Fruit fly (Drosophila melanogaster) whole organism, prepupa: Measurements from ENCODE around the gene Hr38.
A peak's percentile ranks its signal among the peaks of the same experiment; 100 is the strongest.

Source experiments
- Blimp-1 ChIP-seq: fragments of 200-800 bp; sonication (Bioruptor generic); optimal IDR thresholded peaks from 3 replicates; lab custom pipeline; 2017; ENCODE audit warnings: missing biosample characterization, missing genetic modification characterization, mild to moderate bottlenecking, moderate library complexity, missing genetic modification reagents
- CG10631 ChIP-seq: fragments of 200-800 bp; sonication (Bioruptor generic); optimal IDR thresholded peaks from 2 replicates; lab custom pipeline; 2016; ENCODE audit warnings: missing biosample characterization, missing genetic modification characterization
- CG11294 ChIP-seq: fragments of 200-800 bp; sonication (Bioruptor generic); IDR thresholded peaks from 2 replicates; pipeline ENCODE4 v1.3.6; 2022; ENCODE audit warnings: missing biosample characterization, missing genetic modification characterization
- CG11902 ChIP-seq: fragments of 200-800 bp; sonication (Bioruptor generic); optimal IDR thresholded peaks from 3 replicates; lab custom pipeline; 2016; ENCODE audit warnings: missing biosample characterization, missing genetic modification characterization
- CG15336 ChIP-seq: fragments of 200-800 bp; sonication (Bioruptor generic); IDR thresholded peaks from 2 replicates; pipeline ENCODE4 v1.3.6; 2022; ENCODE audit warnings: missing biosample characterization, missing genetic modification characterization
- CG1621 ChIP-seq: fragments of 200-800 bp; sonication (Bioruptor generic); optimal IDR thresholded peaks from 3 replicates; lab custom pipeline; 2018; ENCODE audit warnings: missing biosample characterization, mild to moderate bottlenecking, missing genetic modification characterization
- CG16779 ChIP-seq: fragments of 200-800 bp; sonication (Bioruptor generic); optimal IDR thresholded peaks from 3 replicates; lab custom pipeline; 2017; ENCODE audit warnings: missing biosample characterization, mild to moderate bottlenecking, missing genetic modification characterization
- CG3032 ChIP-seq: fragments of 200-800 bp; optimal IDR thresholded peaks from 2 replicates; lab custom pipeline; 2019; ENCODE audit warnings: missing biosample characterization, mild to moderate bottlenecking, missing genetic modification characterization, moderate library complexity
- CG31627 ChIP-seq: fragments of 200-800 bp; sonication (Bioruptor generic); optimal IDR thresholded peaks from 3 replicates; lab custom pipeline; 2016; ENCODE audit warnings: missing biosample characterization, missing genetic modification characterization
- CG32006 ChIP-seq: fragments of 200-800 bp; sonication (Bioruptor generic); optimal IDR thresholded peaks from 3 replicates; lab custom pipeline; 2017; ENCODE audit warnings: missing biosample characterization, mild to moderate bottlenecking, missing genetic modification characterization
- CG34406 ChIP-seq: fragments of 200-800 bp; sonication (Bioruptor generic); optimal IDR thresholded peaks from 3 replicates; lab custom pipeline; 2016; ENCODE audit warnings: missing biosample characterization, missing genetic modification characterization
- CG3919 ChIP-seq: fragments of 200-800 bp; sonication (Bioruptor generic); optimal IDR thresholded peaks from 3 replicates; lab custom pipeline; 2016; ENCODE audit warnings: missing biosample characterization, missing genetic modification characterization
- CG4318 ChIP-seq: fragments of 200-800 bp; sonication (Bioruptor generic); optimal IDR thresholded peaks from 3 replicates; lab custom pipeline; 2017; ENCODE audit warnings: missing biosample characterization, mild to moderate bottlenecking, missing genetic modification characterization
- CG6163 ChIP-seq: fragments of 200-800 bp; sonication (Bioruptor generic); IDR thresholded peaks from 3 replicates; pipeline ENCODE4 v1.3.6; 2022; ENCODE audit warnings: missing biosample characterization, missing genetic modification characterization
- CG6276 ChIP-seq: fragments of 200-800 bp; sonication (Bioruptor generic); optimal IDR thresholded peaks from 2 replicates; lab custom pipeline; 2017; ENCODE audit warnings: missing biosample characterization, mild to moderate bottlenecking, missing genetic modification characterization
- CG6792 ChIP-seq: fragments of 200-800 bp; sonication (Bioruptor generic); optimal IDR thresholded peaks from 3 replicates; lab custom pipeline; 2016; ENCODE audit warnings: missing biosample characterization, missing genetic modification characterization
- CG6808 ChIP-seq: fragments of 200-800 bp; sonication (Bioruptor generic); optimal IDR thresholded peaks from 3 replicates; lab custom pipeline; 2017; ENCODE audit warnings: missing biosample characterization, missing genetic modification characterization, mild to moderate bottlenecking, moderate library complexity, missing genetic modification reagents
- CG7368 ChIP-seq: fragments of 200-800 bp; sonication (Bioruptor generic); optimal IDR thresholded peaks from 3 replicates; lab custom pipeline; 2016; ENCODE audit warnings: missing biosample characterization, missing genetic modification characterization
- CG8119 ChIP-seq: fragments of 200-800 bp; sonication (Bioruptor generic); IDR thresholded peaks from 3 replicates; pipeline ENCODE4 v1.3.6; 2022; ENCODE audit warnings: missing biosample characterization, missing genetic modification characterization
- CG8319 ChIP-seq: fragments of 200-800 bp; sonication (Bioruptor generic); optimal IDR thresholded peaks from 3 replicates; lab custom pipeline; 2016; ENCODE audit warnings: missing biosample characterization, missing genetic modification characterization
- CG9139 ChIP-seq: fragments of 200-800 bp; sonication (Bioruptor generic); optimal IDR thresholded peaks from 3 replicates; lab custom pipeline; 2017; ENCODE audit warnings: missing biosample characterization, mild to moderate bottlenecking, missing genetic modification characterization
- Eip75B ChIP-seq: fragments of 200-800 bp; sonication (Bioruptor generic); optimal IDR thresholded peaks from 3 replicates; lab custom pipeline; 2016; ENCODE audit warnings: missing biosample characterization, missing genetic modification characterization
- Eip78C ChIP-seq: fragments of 200-800 bp; sonication (Bioruptor generic); peaks from one replicate; lab custom pipeline; 2016; ENCODE audit warnings: missing biosample characterization, missing genetic modification characterization
- Ets21C ChIP-seq: fragments of 200-800 bp; sonication (Bioruptor generic); optimal IDR thresholded peaks from 3 replicates; lab custom pipeline; 2016; ENCODE audit warnings: missing biosample characterization, missing genetic modification characterization
- Gug ChIP-seq: fragments of 200-800 bp; sonication (Bioruptor generic); IDR thresholded peaks from 2 replicates; pipeline ENCODE4 v1.3.6; 2022; ENCODE audit warnings: missing biosample characterization, missing genetic modification characterization
- Hr4 ChIP-seq: fragments of 200-800 bp; sonication (Bioruptor generic); optimal IDR thresholded peaks from 3 replicates; lab custom pipeline; 2016; ENCODE audit warnings: missing biosample characterization, missing genetic modification characterization
- Lpt ChIP-seq: fragments of 200-800 bp; sonication (Bioruptor generic); optimal IDR thresholded peaks from 3 replicates; lab custom pipeline; 2016; ENCODE audit warnings: missing biosample characterization, missing genetic modification characterization
- Met ChIP-seq: fragments of 200-800 bp; sonication (Bioruptor generic); optimal IDR thresholded peaks from 3 replicates; lab custom pipeline; 2016; ENCODE audit warnings: missing biosample characterization, missing genetic modification characterization
- OdsH ChIP-seq: fragments of 200-800 bp; sonication (Bioruptor generic); optimal IDR thresholded peaks from 3 replicates; lab custom pipeline; 2016; ENCODE audit warnings: missing biosample characterization, missing genetic modification characterization
- Sox14 ChIP-seq: fragments of 200-800 bp; sonication (Bioruptor generic); optimal IDR thresholded peaks from 3 replicates; lab custom pipeline; 2016; ENCODE audit warnings: missing biosample characterization, missing genetic modification characterization
- Sox15 ChIP-seq: fragments of 200-800 bp; sonication (Bioruptor generic); optimal IDR thresholded peaks from 3 replicates; lab custom pipeline; 2016; ENCODE audit warnings: missing biosample characterization, missing genetic modification characterization
- achi ChIP-seq: fragments of 200-800 bp; sonication (Bioruptor generic); optimal IDR thresholded peaks from 3 replicates; lab custom pipeline; 2016; ENCODE audit warnings: missing biosample characterization, missing genetic modification characterization
- acj6 ChIP-seq: fragments of 200-800 bp; sonication (Bioruptor generic); optimal IDR thresholded peaks from 3 replicates; lab custom pipeline; 2016; ENCODE audit warnings: missing biosample characterization, missing genetic modification characterization
- dsx ChIP-seq: fragments of 200-800 bp; optimal IDR thresholded peaks from 3 replicates; lab custom pipeline; 2019; ENCODE audit warnings: missing biosample characterization, mild to moderate bottlenecking, missing genetic modification characterization, moderate library complexity; ENCODE audit not compliant: poor library complexity, severe bottlenecking
- eg ChIP-seq: fragments of 200-800 bp; sonication (Bioruptor generic); IDR thresholded peaks from 3 replicates; pipeline ENCODE4 v1.3.6; 2022; ENCODE audit warnings: missing biosample characterization, missing genetic modification characterization
- esn ChIP-seq: fragments of 200-800 bp; sonication (Bioruptor generic); optimal IDR thresholded peaks from 2 replicates; lab custom pipeline; 2016; ENCODE audit warnings: missing biosample characterization, mild to moderate bottlenecking, missing genetic modification characterization, moderate library complexity
- fd85E ChIP-seq: fragments of 200-800 bp; sonication (Bioruptor generic); optimal IDR thresholded peaks from 3 replicates; lab custom pipeline; 2016; ENCODE audit warnings: missing biosample characterization, missing genetic modification characterization
- lz ChIP-seq: fragments of 200-800 bp; sonication (Bioruptor generic); optimal IDR thresholded peaks from 3 replicates; lab custom pipeline; 2016; ENCODE audit warnings: missing biosample characterization, missing genetic modification characterization
- net ChIP-seq: fragments of 200-800 bp; sonication (Bioruptor generic); optimal IDR thresholded peaks from 3 replicates; lab custom pipeline; 2016; ENCODE audit warnings: missing biosample characterization, missing genetic modification characterization
- pdm3 ChIP-seq: fragments of 200-800 bp; sonication (Bioruptor generic); optimal IDR thresholded peaks from 3 replicates; lab custom pipeline; 2016; ENCODE audit warnings: missing biosample characterization, missing genetic modification characterization
- salr ChIP-seq, 2 experiments: fragments of 200-800 bp; sonication (Bioruptor generic); optimal IDR thresholded peaks; 3 replicates each; lab custom pipeline; 2016 to 2018; ENCODE audit warnings: missing biosample characterization in 2 of 2, missing genetic modification characterization in 2 of 2, mild to moderate bottlenecking in 1 of 2
- spab ChIP-seq: fragments of 200-800 bp; sonication (Bioruptor generic); optimal IDR thresholded peaks from 2 replicates; lab custom pipeline; 2017; ENCODE audit warnings: missing biosample characterization, mild to moderate bottlenecking, missing genetic modification characterization, missing genetic modification reagents
- ss ChIP-seq, 2 experiments: fragments of 200-800 bp; sonication (Bioruptor generic); optimal IDR thresholded peaks; 2 replicates in 1 of 2; 3 replicates in 1 of 2; lab custom pipeline; 2017 to 2018; ENCODE audit warnings: mild to moderate bottlenecking in 2 of 2, missing biosample characterization in 2 of 2, missing genetic modification characterization in 2 of 2, moderate library complexity in 1 of 2
- svp ChIP-seq: fragments of 200-800 bp; sonication (Bioruptor generic); peaks from one replicate; lab custom pipeline; 2016; ENCODE audit warnings: missing biosample characterization, missing genetic modification characterization
- topi ChIP-seq: fragments of 200-800 bp; sonication (Bioruptor generic); optimal IDR thresholded peaks from 3 replicates; lab custom pipeline; 2016; ENCODE audit warnings: missing biosample characterization, missing genetic modification characterization
- vri ChIP-seq: fragments of 200-800 bp; sonication (Bioruptor generic); optimal IDR thresholded peaks from 3 replicates; lab custom pipeline; 2016; ENCODE audit warnings: missing biosample characterization, mild to moderate bottlenecking, missing genetic modification characterization

Gene Hr38

DNA sequence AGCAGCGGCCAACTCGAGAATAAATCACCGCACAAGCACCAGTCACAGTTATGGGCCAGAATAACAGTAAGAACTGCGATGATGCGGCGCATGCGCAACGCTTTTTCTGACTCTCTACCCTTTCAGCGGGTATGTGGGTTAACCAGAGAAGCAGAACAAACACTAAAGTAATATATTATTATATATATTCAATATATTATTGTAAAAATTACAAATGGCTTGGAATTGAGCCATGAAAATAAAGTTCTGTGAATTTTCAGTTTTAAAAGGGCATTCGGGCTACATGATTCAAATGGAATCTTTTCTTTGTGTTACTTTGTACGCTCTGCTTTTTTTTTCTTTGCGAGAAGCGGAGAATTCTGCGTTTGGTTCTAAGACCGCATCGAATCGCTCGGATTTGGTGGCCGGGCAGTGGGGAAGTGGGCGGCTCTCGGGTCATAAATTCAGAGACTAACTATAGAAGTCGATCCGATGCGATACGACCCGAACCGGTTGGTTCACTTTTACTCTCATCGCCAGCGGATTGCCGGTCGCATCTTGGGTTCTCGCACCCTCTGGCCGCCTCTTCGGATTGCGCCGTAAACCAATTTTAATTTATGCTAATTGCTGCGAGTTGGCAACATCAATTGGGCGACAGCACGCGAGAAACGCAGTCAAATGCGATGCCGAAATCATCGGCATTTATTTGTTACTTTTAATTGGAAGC, 13.7 kb downstream of the Hr38 start (continued):
- TF ChIP-seq CG8119 (GFP tag; lab: Robert Waterston, UW) (peak; percentile 77), CG9139 (GFP tag; lab: Kevin White, UChicago) (no peak), Eip78C (peak; percentile 89), CG7368 (GFP tag; lab: Kevin White, UChicago) (peak; percentile 38), salr (GFP tag; optimal IDR thresholded peaks at IDR 0.05; lab: Kevin White, UChicago) (peak; percentile 56 to 60), topi (no peak), Sox14 (GFP tag; lab: Kevin White, UChicago) (peak; percentile 69), Blimp-1 (GFP tag; lab: Kevin White, UChicago) (peak; percentile 66), CG31627 (GFP tag; lab: Kevin White, UChicago) (peak; percentile 74), CG6163 (peak; percentile 84), Gug (GFP tag; lab: Robert Waterston, UW) (peak; percentile 45; the same call in 1 of the 2 replicates), CG11294 (peak; percentile 39; the same call in 1 of the 2 replicates), CG15336 (GFP tag; lab: Robert Waterston, UW) (peak; percentile 78), pdm3 (GFP tag; lab: Kevin White, UChicago) (peak; percentile 51), Lpt (GFP tag; lab: Kevin White, UChicago) (peak; percentile 58), Sox15 (GFP tag; lab: Kevin White, UChicago) (peak; percentile 64), dsx (GFP tag; lab: Kevin White, UChicago) (peak; percentile 93), CG8319 (no peak), lz (GFP tag; lab: Kevin White, UChicago) (peak; percentile 77), CG16779 (tag; lab: Kevin White, UChicago) (peak; percentile 39), svp (GFP tag; lab: Kevin White, UChicago) (peak; percentile 85), CG6792 (GFP tag; lab: Kevin White, UChicago) (peak; percentile 80), CG1621 (tag; lab: Kevin White, UChicago) (peak; percentile 22), spab (GFP tag; lab: Kevin White, UChicago) (peak; percentile 63), ss (GFP tag; optimal IDR thresholded peaks at IDR 0.05; lab: Kevin White, UChicago) (peak; percentile 46 to 58), Eip75B (GFP tag; lab: Kevin White, UChicago) (peak; percentile 68), CG6276 (GFP tag; lab: Kevin White, UChicago) (peak; percentile 39), CG6808 (peak; percentile 53), eg (peak; percentile 73), net (GFP tag; lab: Kevin White, UChicago) (peak; percentile 63), Met (peak; percentile 78), esn (peak; percentile 84), CG32006 (GFP tag; lab: Kevin White, UChicago) (peak; percentile 82), Ets21C (GFP tag; lab: Kevin White, UChicago) (peak; percentile 49), CG4318 (GFP tag; lab: Kevin White, UChicago) (peak; percentile 40)

DNA sequence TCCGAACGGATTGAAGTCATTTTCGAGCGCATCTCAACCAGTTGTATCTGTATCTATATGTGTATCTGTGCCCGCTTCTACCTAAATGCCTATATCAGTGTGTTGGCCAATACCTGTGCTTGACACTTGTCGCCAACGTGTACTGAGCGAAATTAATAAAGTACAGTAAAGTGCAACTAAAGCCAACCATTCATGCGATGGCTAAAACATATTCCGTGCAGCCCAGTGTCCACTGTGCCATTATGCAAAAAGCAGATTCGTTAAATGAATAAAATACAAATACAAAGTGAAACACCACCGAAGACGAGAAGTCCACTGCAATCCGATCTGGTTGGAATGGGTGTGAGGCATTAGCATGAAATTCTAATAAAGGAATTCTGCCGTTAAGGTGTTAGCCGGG, 19.3 kb downstream of the Hr38 start:
- TF ChIP-seq Eip78C = peak; percentile 76
- TF ChIP-seq eg = 0 out of 3 replicates have a peak, but pooled peaks have one; percentile 19
- peak in 1 of 2 experiments; percentile 23 for TF ChIP-seq ss (GFP tag; optimal IDR thresholded peaks at IDR 0.05; lab: Kevin White, UChicago)
- TF ChIP-seq CG3919 (GFP tag; lab: Kevin White, UChicago) = peak; percentile 41
- no peak for TF ChIP-seq fd85E
- peak; percentile 7 for TF ChIP-seq CG6808
- peak; percentile 5 for TF ChIP-seq CG34406 (GFP tag; lab: Kevin White, UChicago)
- TF ChIP-seq achi (GFP tag; lab: Kevin White, UChicago) = peak; percentile 35
- TF ChIP-seq Hr4 = no peak
- TF ChIP-seq acj6 (GFP tag; lab: Kevin White, UChicago) = peak; percentile 26
- peak; percentile 18 for TF ChIP-seq OdsH (GFP tag; lab: Kevin White, UChicago)
- TF ChIP-seq CG10631 (GFP tag; lab: Kevin White, UChicago) = peak; percentile 33
- TF ChIP-seq svp (GFP tag; lab: Kevin White, UChicago) = peak; percentile 19
- peak; percentile 2 for TF ChIP-seq CG3032
- no peak for TF ChIP-seq Met
- TF ChIP-seq vri (GFP tag; lab: Kevin White, UChicago) = peak; percentile 18
- 0 out of 2 replicates have a peak, but pooled peaks have one; percentile 10 for TF ChIP-seq Gug (GFP tag; lab: Robert Waterston, UW)
- TF ChIP-seq CG4318 (GFP tag; lab: Kevin White, UChicago) = no peak
- peak; percentile 42 for TF ChIP-seq CG32006 (GFP tag; lab: Kevin White, UChicago)
- peak; percentile 26 for TF ChIP-seq pdm3 (GFP tag; lab: Kevin White, UChicago)
- no peak for TF ChIP-seq CG11902 (GFP tag; lab: Kevin White, UChicago)
